Worm (Caenorhabditis elegans): ENCODE data around the gene C05B5.1.

Gene C05B5.1

ce11 chrIII:9965444-9965843 lies 22.8 kb downstream of the C05B5.1 start:
- TF ChIP-seq unc-39 (tag; optimal IDR thresholded peaks at IDR 0.05) (no peak), F13H6.1 (tag; optimal IDR thresholded peaks at IDR 0.05) (no peak), lsy-2 (tag; optimal IDR thresholded peaks at IDR 0.05) (no peak), Y55F3AM.14 (GFP tag; optimal IDR thresholded peaks at IDR 0.05) (no peak), R02D3.7 (tag; optimal IDR thresholded peaks at IDR 0.05) (no peak), alr-1 (tag; optimal IDR thresholded peaks at IDR 0.05) (no peak), egl-27 (tag; optimal IDR thresholded peaks at IDR 0.05) (no peak), nhr-12 (tag; optimal IDR thresholded peaks at IDR 0.05) (no peak), zag-1 (tag; optimal IDR thresholded peaks at IDR 0.05) (no peak), nhr-21 (tag; optimal IDR thresholded peaks at IDR 0.05) (no peak), elt-3 (tag; optimal IDR thresholded peaks at IDR 0.05) (no peak), peb-1 (tag; optimal IDR thresholded peaks at IDR 0.05) (no peak), ztf-11 (tag; optimal IDR thresholded peaks at IDR 0.05) (no peak), nhr-23 (tag; optimal IDR thresholded peaks at IDR 0.05) (no peak), snpc-4 (tag; optimal IDR thresholded peaks at IDR 0.05) (no peak), mab-5 (tag; optimal IDR thresholded peaks at IDR 0.05) (no peak), unc-62 (GFP tag; optimal IDR thresholded peaks at IDR 0.05) (no peak), ceh-82 (tag; optimal IDR thresholded peaks at IDR 0.05) (no peak), ZK546.5 (tag; optimal IDR thresholded peaks at IDR 0.05) (no peak)

- no peak for TF ChIP-seq ztf-1 (GFP tag; conservative IDR thresholded peaks at IDR 0.05)
- TF ChIP-seq zag-1 (tag; optimal IDR thresholded peaks at IDR 0.05): no peak
Measured at ce11 chrIII:9964416-9964815, 23.8 kb downstream of the C05B5.1 start.

- TF ChIP-seq ztf-1 (GFP tag; conservative IDR thresholded peaks at IDR 0.05): no peak
- TF ChIP-seq nhr-129 (tag; optimal IDR thresholded peaks at IDR 0.05): no peak
- TF ChIP-seq lin-13 (GFP tag; optimal IDR thresholded peaks at IDR 0.05): no peak
- no peak for TF ChIP-seq egl-27 (tag; optimal IDR thresholded peaks at IDR 0.05)
- no peak for TF ChIP-seq C34F6.9 (tag; optimal IDR thresholded peaks at IDR 0.05)
- no peak for TF ChIP-seq elt-1 (tag; optimal IDR thresholded peaks at IDR 0.05)
- TF ChIP-seq nhr-77 (tag; optimal IDR thresholded peaks at IDR 0.05): no peak
- TF ChIP-seq mbf-1 (tag; optimal IDR thresholded peaks at IDR 0.05): no peak
- no peak for TF ChIP-seq snpc-4 (tag; optimal IDR thresholded peaks at IDR 0.05)
- no peak for TF ChIP-seq dmd-4 (tag; optimal IDR thresholded peaks at IDR 0.05)
- TF ChIP-seq nhr-6 (tag; optimal IDR thresholded peaks at IDR 0.05): no peak
- no peak for TF ChIP-seq nhr-21 (tag; optimal IDR thresholded peaks at IDR 0.05)
- TF ChIP-seq R02D3.7 (tag; optimal IDR thresholded peaks at IDR 0.05): no peak
- no peak for TF ChIP-seq sma-3 (GFP tag; optimal IDR thresholded peaks at IDR 0.05)
- TF ChIP-seq F13H6.1 (tag; optimal IDR thresholded peaks at IDR 0.05): no peak
- TF ChIP-seq lin-11 (tag; optimal IDR thresholded peaks at IDR 0.05): no peak
- TF ChIP-seq ztf-11 (tag; optimal IDR thresholded peaks at IDR 0.05): no peak
Measured at ce11 chrIII:9963447-9963846, 24.8 kb downstream of the C05B5.1 start.

ce11 chrIII:9956665-9957401 lies 31.4 kb downstream of the C05B5.1 start, which contains the start of gene alx-1:
Gene alx-1 (plus strand): TSS chrIII:9957351.
- no peak for TF ChIP-seq ZK546.5 (tag; optimal IDR thresholded peaks at IDR 0.05)
- no peak for TF ChIP-seq nhr-77 (tag; optimal IDR thresholded peaks at IDR 0.05)
- TF ChIP-seq elt-1 (tag; optimal IDR thresholded peaks at IDR 0.05): no peak
- no peak for TF ChIP-seq dmd-4 (tag; optimal IDR thresholded peaks at IDR 0.05)
- TF ChIP-seq zag-1 (tag; optimal IDR thresholded peaks at IDR 0.05): no peak
- TF ChIP-seq mbf-1 (tag; optimal IDR thresholded peaks at IDR 0.05): no peak
- TF ChIP-seq nhr-11 (tag; optimal IDR thresholded peaks at IDR 0.05): no peak
- no peak for TF ChIP-seq ceh-82 (tag; optimal IDR thresholded peaks at IDR 0.05)
- TF ChIP-seq mab-5 (tag; optimal IDR thresholded peaks at IDR 0.05): no peak
- TF ChIP-seq F13H6.1 (tag; optimal IDR thresholded peaks at IDR 0.05): no peak
- no peak for TF ChIP-seq mdl-1 (tag; optimal IDR thresholded peaks at IDR 0.05)
- TF ChIP-seq unc-62 (GFP tag; optimal IDR thresholded peaks at IDR 0.05): no peak
- no peak for TF ChIP-seq R02D3.7 (tag; optimal IDR thresholded peaks at IDR 0.05)
- no peak for TF ChIP-seq nhr-12 (tag; optimal IDR thresholded peaks at IDR 0.05)
- TF ChIP-seq fos-1 (tag; optimal IDR thresholded peaks at IDR 0.05): peak; percentile 99
- TF ChIP-seq sma-3 (GFP tag; optimal IDR thresholded peaks at IDR 0.05): peak; percentile 1
- no peak for TF ChIP-seq lsy-2 (tag; optimal IDR thresholded peaks at IDR 0.05)
- TF ChIP-seq nhr-129 (tag; optimal IDR thresholded peaks at IDR 0.05): peak; percentile 8
- no peak for TF ChIP-seq snpc-4 (tag; optimal IDR thresholded peaks at IDR 0.05)
- TF ChIP-seq ztf-4 (tag; optimal IDR thresholded peaks at IDR 0.05): no peak
- no peak for TF ChIP-seq ztf-1 (GFP tag; conservative IDR thresholded peaks at IDR 0.05)
- TF ChIP-seq C34F6.9 (tag; optimal IDR thresholded peaks at IDR 0.05): no peak
- TF ChIP-seq nhr-25 (tag; optimal IDR thresholded peaks at IDR 0.05): no peak
- peak; percentile 3 for TF ChIP-seq crh-2 (tag; optimal IDR thresholded peaks at IDR 0.05)
